Worm (Caenorhabditis elegans): Measurements from ENCODE around the gene Y46E12A.2.

Y46E12A.2 gene

ce11 chrIII:1758632-1759031 is at the start of gene Y46E12A.2:
Y46E12A.2 (plus strand) TSS chrIII:1758932.
- TF ChIP-seq fkh-2 (tag; optimal IDR thresholded peaks at IDR 0.05) = no peak
- no peak for TF ChIP-seq ztf-4 (tag; optimal IDR thresholded peaks at IDR 0.05)
- TF ChIP-seq nhr-12 (tag; optimal IDR thresholded peaks at IDR 0.05) = no peak
- no peak for TF ChIP-seq nhr-77 (tag; optimal IDR thresholded peaks at IDR 0.05)
- TF ChIP-seq nhr-28 (tag; optimal IDR thresholded peaks at IDR 0.05) = no peak
- TF ChIP-seq eor-1 (tag; optimal IDR thresholded peaks at IDR 0.05) = no peak
- TF ChIP-seq tbx-2 (tag; optimal IDR thresholded peaks at IDR 0.05) = no peak
- no peak for TF ChIP-seq nhr-23 (tag; optimal IDR thresholded peaks at IDR 0.05)
- TF ChIP-seq unc-39 (tag; optimal IDR thresholded peaks at IDR 0.05) = no peak
- no peak for TF ChIP-seq elt-2 (tag; optimal IDR thresholded peaks at IDR 0.05)
- TF ChIP-seq unc-62 (GFP tag; optimal IDR thresholded peaks at IDR 0.05) = no peak
- no peak for TF ChIP-seq egl-5 (tag; optimal IDR thresholded peaks at IDR 0.05)
- TF ChIP-seq zag-1 (tag; optimal IDR thresholded peaks at IDR 0.05) = no peak
- no peak for TF ChIP-seq ceh-28 (tag; optimal IDR thresholded peaks at IDR 0.05)
- TF ChIP-seq aly-2 (tag; optimal IDR thresholded peaks at IDR 0.05) = no peak

- no peak for TF ChIP-seq egl-27 (tag; optimal IDR thresholded peaks at IDR 0.05)
- TF ChIP-seq eor-1 (tag; optimal IDR thresholded peaks at IDR 0.05) = no peak
Observed at ce11 chrIII:1713991-1714611, 44.6 kb upstream of the Y46E12A.2 start.

ce11 chrIII:1717772-1718171 is 41.0 kb upstream of the Y46E12A.2 start:
- TF ChIP-seq mdl-1 (tag; optimal IDR thresholded peaks at IDR 0.05) (no peak), egl-5 (tag; optimal IDR thresholded peaks at IDR 0.05) (no peak), fos-1 (tag; optimal IDR thresholded peaks at IDR 0.05) (no peak), lsy-12 (tag; optimal IDR thresholded peaks at IDR 0.05) (no peak), fkh-10 (GFP tag; optimal IDR thresholded peaks at IDR 0.05) (no peak), ZK546.5 (tag; optimal IDR thresholded peaks at IDR 0.05) (no peak), lin-15B (tag; optimal IDR thresholded peaks at IDR 0.05) (no peak), egl-27 (tag; optimal IDR thresholded peaks at IDR 0.05) (no peak)

DNA sequence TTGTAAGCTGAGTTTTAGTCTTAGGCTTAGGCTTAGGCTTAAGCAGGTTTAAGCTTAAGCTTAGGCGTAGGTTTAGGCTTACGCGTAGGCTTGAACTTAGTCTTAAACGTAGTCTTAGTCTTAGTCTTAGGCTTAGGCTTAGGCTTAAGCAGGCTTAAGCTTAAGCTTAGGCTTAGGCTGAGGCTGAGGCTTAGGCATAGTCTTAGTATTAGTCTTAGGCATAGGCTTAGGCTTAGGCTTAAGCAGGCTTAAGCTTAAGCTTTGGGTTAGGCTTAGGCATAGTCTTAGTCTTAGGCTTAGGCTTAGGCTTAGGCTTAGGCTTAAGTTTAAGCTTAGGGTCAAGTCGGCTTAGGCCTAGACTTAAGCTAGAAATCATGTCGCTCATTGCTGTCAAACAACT is 39.9 kb upstream of the Y46E12A.2 start:
- TF ChIP-seq aly-2 (tag; optimal IDR thresholded peaks at IDR 0.05) = no peak
- no peak for TF ChIP-seq nhr-237 (tag; optimal IDR thresholded peaks at IDR 0.05)
- TF ChIP-seq tbx-2 (tag; optimal IDR thresholded peaks at IDR 0.05) = no peak
- TF ChIP-seq mml-1 (tag; optimal IDR thresholded peaks at IDR 0.05) = no peak
- no peak for TF ChIP-seq nhr-28 (tag; optimal IDR thresholded peaks at IDR 0.05)
- no peak for TF ChIP-seq mdl-1 (tag; optimal IDR thresholded peaks at IDR 0.05)
- TF ChIP-seq pqm-1 (tag; optimal IDR thresholded peaks at IDR 0.05) = no peak
- TF ChIP-seq sea-2 (GFP tag; optimal IDR thresholded peaks at IDR 0.05) = no peak
- TF ChIP-seq elt-2 (tag; optimal IDR thresholded peaks at IDR 0.05) = no peak
- no peak for TF ChIP-seq ZK546.5 (tag; optimal IDR thresholded peaks at IDR 0.05)
- no peak for TF ChIP-seq fkh-10 (GFP tag; optimal IDR thresholded peaks at IDR 0.05)

ce11 chrIII:1731850-1732249 is 26.9 kb upstream of the Y46E12A.2 start:
- no peak for TF ChIP-seq R02D3.7 (tag; optimal IDR thresholded peaks at IDR 0.05)
- peak; percentile 54 for TF ChIP-seq fkh-10 (GFP tag; optimal IDR thresholded peaks at IDR 0.05)

DNA sequence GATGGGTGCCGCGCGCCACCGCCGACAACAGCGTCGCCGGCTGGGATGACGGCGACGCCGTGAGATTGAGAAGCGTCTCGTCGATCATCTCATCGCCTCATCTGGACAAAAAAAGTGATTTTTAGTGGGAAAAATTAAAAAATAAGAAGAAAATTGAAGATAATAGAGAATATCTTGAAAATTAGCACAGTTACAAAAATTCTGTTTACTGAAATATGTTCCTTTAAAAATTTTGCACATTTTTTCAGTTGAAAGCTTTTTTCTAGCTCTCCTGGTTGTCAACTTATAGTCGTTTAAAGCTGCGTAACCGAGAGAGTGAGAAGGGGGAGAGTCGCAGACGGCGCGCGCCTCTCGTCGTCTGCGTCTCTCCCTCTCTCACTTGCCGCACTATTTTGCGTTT is 25.7 kb upstream of the Y46E12A.2 start, which contains the start of gene ser-4:
ser-4 (minus strand) TSS at position 101 of the 400 bp plus-strand sequence.
- TF ChIP-seq nhr-43 (tag; optimal IDR thresholded peaks at IDR 0.05; ENCODE audit: poor library complexity, severe bottlenecking) (no peak), ceh-16 (tag; optimal IDR thresholded peaks at IDR 0.05) (no peak), mdl-1 (tag; optimal IDR thresholded peaks at IDR 0.05) (no peak), fkh-2 (tag; optimal IDR thresholded peaks at IDR 0.05) (no peak), nhr-25 (tag; optimal IDR thresholded peaks at IDR 0.05) (no peak), nhr-12 (tag; optimal IDR thresholded peaks at IDR 0.05) (no peak), egl-5 (tag; optimal IDR thresholded peaks at IDR 0.05) (no peak), elt-1 (tag; optimal IDR thresholded peaks at IDR 0.05) (no peak), daf-12 (tag; optimal IDR thresholded peaks at IDR 0.05) (no peak), elt-3 (tag; optimal IDR thresholded peaks at IDR 0.05) (no peak), unc-39 (tag; optimal IDR thresholded peaks at IDR 0.05) (no peak), fos-1 (tag; optimal IDR thresholded peaks at IDR 0.05) (no peak), eor-1 (tag; optimal IDR thresholded peaks at IDR 0.05) (no peak), nhr-23 (tag; optimal IDR thresholded peaks at IDR 0.05) (no peak), tbx-2 (tag; optimal IDR thresholded peaks at IDR 0.05) (no peak)
